Worm (Caenorhabditis elegans) whole organism, young adult: ENCODE data around the gene K01G5.10.

Experiments
- B0035.1 ChIP-seq: sonication (generic microtip); optimal IDR thresholded peaks from 2 replicates; lab custom pipeline; 2016; ENCODE audit warnings: missing genetic modification characterization, mild to moderate bottlenecking, missing compliant biosample characterization, missing genotype, missing genetic modification reagents
- B0261.1 ChIP-seq: sonication (generic microtip); optimal IDR thresholded peaks from 2 replicates; lab custom pipeline; 2016; ENCODE audit warnings: mild to moderate bottlenecking, missing genetic modification characterization, moderate library complexity, missing compliant biosample characterization
- B0336.3 ChIP-seq: fragments of 200-800 bp; sonication (Bioruptor generic); IDR thresholded peaks from 2 replicates; pipeline ENCODE4 v1.3.6; 2022; ENCODE audit warnings: missing genetic modification characterization, missing compliant biosample characterization
- C06A6.2 ChIP-seq: fragments of 200-800 bp; sonication (Bioruptor generic); conservative IDR thresholded peaks from 2 replicates; pipeline ENCODE4 v1.3.6; 2022; ENCODE audit warnings: missing genetic modification characterization, missing compliant biosample characterization
- D2030.7 ChIP-seq: fragments of 200-800 bp; sonication (Bioruptor generic); IDR thresholded peaks from 2 replicates; pipeline ENCODE4 v1.3.6; 2022; ENCODE audit warnings: missing genetic modification reagents, missing genetic modification characterization, missing compliant biosample characterization
- F10E7.11 ChIP-seq: sonication (generic microtip); optimal IDR thresholded peaks from 2 replicates; lab custom pipeline; 2017; ENCODE audit warnings: mild to moderate bottlenecking, missing genetic modification characterization, moderate library complexity, missing compliant biosample characterization
- F22D6.2 ChIP-seq: sonication (generic microtip); optimal IDR thresholded peaks from 2 replicates; lab custom pipeline; 2016; ENCODE audit warnings: mild to moderate bottlenecking, missing genetic modification characterization, missing compliant biosample characterization
- F33H1.4 ChIP-seq: fragments of 200-800 bp; sonication (Bioruptor generic); IDR thresholded peaks from 2 replicates; pipeline ENCODE4 v1.3.6; 2022; ENCODE audit warnings: missing genetic modification reagents, missing genetic modification characterization, missing compliant biosample characterization
- F49E8.2 ChIP-seq: sonication (generic microtip); optimal IDR thresholded peaks from 3 replicates; lab custom pipeline; 2017; ENCODE audit warnings: missing genetic modification characterization, mild to moderate bottlenecking, missing compliant biosample characterization, antibody characterized with exemption, moderate library complexity; ENCODE audit not compliant: insufficient read depth
- F55B11.4 ChIP-seq: sonication (generic microtip); optimal IDR thresholded peaks from 2 replicates; lab custom pipeline; 2016; ENCODE audit warnings: missing compliant biosample characterization, missing genetic modification characterization, borderline replicate concordance; ENCODE audit not compliant: insufficient read depth
- F57A8.1 ChIP-seq: fragments of 200-800 bp; sonication (Bioruptor generic); optimal IDR thresholded peaks from 2 replicates; lab custom pipeline; 2018; ENCODE audit warnings: mild to moderate bottlenecking, missing genetic modification characterization, moderate library complexity, missing compliant biosample characterization
- F57C9.4 ChIP-seq: sonication (generic microtip); optimal IDR thresholded peaks from 2 replicates; lab custom pipeline; 2017; ENCODE audit warnings: mild to moderate bottlenecking, missing genetic modification characterization, missing compliant biosample characterization
- K11D2.4 ChIP-seq: fragments of 200-800 bp; sonication (Bioruptor generic); IDR thresholded peaks from 2 replicates; pipeline ENCODE4 v1.3.6; 2022; ENCODE audit warnings: missing genetic modification reagents, missing genetic modification characterization, missing compliant biosample characterization
- Y67H2A.10 ChIP-seq: fragments of 200-800 bp; sonication (Bioruptor generic); conservative IDR thresholded peaks from 2 replicates; pipeline ENCODE4 v1.3.6; 2022; ENCODE audit warnings: missing genetic modification reagents, missing genetic modification characterization, missing compliant biosample characterization
- Y95B8A.8 ChIP-seq: fragments of 200-800 bp; sonication (Bioruptor generic); IDR thresholded peaks from 2 replicates; pipeline ENCODE4 v1.3.6; 2022; ENCODE audit warnings: missing genetic modification reagents, missing genetic modification characterization, missing compliant biosample characterization
- akir-1 ChIP-seq: fragments of 200-800 bp; sonication (Bioruptor generic); optimal IDR thresholded peaks from 2 replicates; lab custom pipeline; 2018; ENCODE audit warnings: mild to moderate bottlenecking, missing genetic modification characterization, moderate library complexity, missing compliant biosample characterization
- ama-1 ChIP-seq, 3 experiments: fragments of 150-350 bp in 1 of 3; sonication (generic microtip) in 2 of 3; optimal IDR thresholded peaks; 2 replicates each; lab custom pipeline; 2014 to 2018; ENCODE audit warnings: missing biosample characterization in 2 of 3, missing genetic modification characterization in 2 of 3, missing genetic modification reagents in 2 of 3
- atf-7 ChIP-seq: sonication (generic microtip); optimal IDR thresholded peaks from 2 replicates; lab custom pipeline; 2017; ENCODE audit warnings: mild to moderate bottlenecking, missing genetic modification characterization, missing compliant biosample characterization
- cebp-1 ChIP-seq, 2 experiments: fragments of 200-800 bp in 1 of 2; sonication (Bioruptor generic) in 1 of 2; sonication (generic microtip) in 1 of 2; IDR thresholded peaks in 1 of 2; optimal IDR thresholded peaks in 1 of 2; 2 replicates each; pipeline versions ENCODE4 v1.3.6 to Lab custom; 2017 to 2022; ENCODE audit warnings: missing compliant biosample characterization in 2 of 2, missing genetic modification characterization in 2 of 2, mild to moderate bottlenecking in 1 of 2, missing genetic modification reagents in 1 of 2, moderate library complexity in 1 of 2
- chd-7 ChIP-seq: sonication (generic microtip); optimal IDR thresholded peaks from 2 replicates; lab custom pipeline; 2016; ENCODE audit warnings: mild to moderate bottlenecking, missing genetic modification characterization, moderate library complexity, missing compliant biosample characterization
- die-1 ChIP-seq: sonication (generic microtip); optimal IDR thresholded peaks from 2 replicates; lab custom pipeline; 2016; ENCODE audit warnings: missing genotype, mild to moderate bottlenecking, missing genetic modification characterization, missing compliant biosample characterization
- dpff-1 ChIP-seq: sonication (generic microtip); optimal IDR thresholded peaks from 2 replicates; lab custom pipeline; 2017; ENCODE audit warnings: mild to moderate bottlenecking, missing genetic modification characterization, missing compliant biosample characterization
- efl-1 ChIP-seq: fragments of 150-350 bp; optimal IDR thresholded peaks from 2 replicates; lab custom pipeline; 2014; ENCODE audit warnings: missing biosample characterization, missing genetic modification reagents, missing genetic modification characterization
- hmg-20 ChIP-seq: fragments of 200-800 bp; sonication (Bioruptor generic); IDR thresholded peaks from 2 replicates; pipeline ENCODE4 v1.3.6; 2022; ENCODE audit warnings: missing genetic modification reagents, missing genetic modification characterization, missing compliant biosample characterization
- lag-1 ChIP-seq: fragments of 200-800 bp; sonication (Bioruptor generic); IDR thresholded peaks from 2 replicates; pipeline ENCODE4 v1.3.6; 2022; ENCODE audit warnings: missing genetic modification reagents, missing genetic modification characterization, missing compliant biosample characterization
- let-526 ChIP-seq: fragments of 200-800 bp; sonication (Bioruptor generic); IDR thresholded peaks from 2 replicates; pipeline ENCODE4 v1.3.6; 2022; ENCODE audit warnings: missing genetic modification reagents, missing genetic modification characterization, missing compliant biosample characterization
- let-607 ChIP-seq, 2 experiments: fragments of 200-800 bp in 1 of 2; sonication (Bioruptor generic) in 1 of 2; sonication (generic microtip) in 1 of 2; optimal IDR thresholded peaks; 2 replicates each; lab custom pipeline; 2016 to 2018; ENCODE audit warnings: mild to moderate bottlenecking in 2 of 2, missing compliant biosample characterization in 2 of 2, missing genetic modification characterization in 2 of 2, moderate library complexity in 2 of 2, missing genotype in 1 of 2
- madf-6 ChIP-seq: fragments of 200-800 bp; sonication (Bioruptor generic); IDR thresholded peaks from 2 replicates; pipeline ENCODE4 v1.3.6; 2022; ENCODE audit warnings: missing genetic modification reagents, missing genetic modification characterization, missing compliant biosample characterization
- mel-28 ChIP-seq: sonication (generic microtip); optimal IDR thresholded peaks from 2 replicates; lab custom pipeline; 2016; ENCODE audit warnings: borderline replicate concordance, mild to moderate bottlenecking, missing genetic modification characterization, missing compliant biosample characterization
- mxl-1 ChIP-seq: sonication (generic microtip); optimal IDR thresholded peaks from 2 replicates; lab custom pipeline; 2016; ENCODE audit warnings: missing genetic modification characterization, missing compliant biosample characterization
- nfyb-1 ChIP-seq: fragments of 200-800 bp; sonication (Bioruptor generic); IDR thresholded peaks from 2 replicates; pipeline ENCODE4 v1.3.6; 2022; ENCODE audit warnings: missing genetic modification reagents, missing genetic modification characterization, missing compliant biosample characterization
- nhr-179 ChIP-seq: sonication (generic microtip); optimal IDR thresholded peaks from 2 replicates; lab custom pipeline; 2016; ENCODE audit warnings: mild to moderate bottlenecking, missing genetic modification characterization, missing compliant biosample characterization
- nhr-27 ChIP-seq: fragments of 200-800 bp; sonication (Bioruptor generic); optimal IDR thresholded peaks from 2 replicates; lab custom pipeline; 2018; ENCODE audit warnings: mild to moderate bottlenecking, missing genetic modification characterization, moderate library complexity, missing compliant biosample characterization
- pbrm-1 ChIP-seq: fragments of 200-800 bp; sonication (Bioruptor generic); IDR thresholded peaks from 2 replicates; pipeline ENCODE4 v1.3.6; 2022; ENCODE audit warnings: missing genetic modification reagents, missing genetic modification characterization, missing compliant biosample characterization
- pha-4 ChIP-seq: fragments of 150-350 bp; sonication (generic microtip); optimal IDR thresholded peaks from 2 replicates; lab custom pipeline; 2014; ENCODE audit warnings: missing biosample characterization, missing genetic modification reagents, missing genetic modification characterization
- rec-8 ChIP-seq, 2 experiments: sonication (generic microtip); optimal IDR thresholded peaks; 2 replicates each; lab custom pipeline; 2016; ENCODE audit warnings: mild to moderate bottlenecking in 2 of 2, missing genetic modification characterization in 2 of 2, missing genetic modification reagents in 2 of 2, missing genotype in 2 of 2, missing biosample characterization in 1 of 2, missing compliant biosample characterization in 1 of 2, moderate library complexity in 1 of 2
- repo-1 ChIP-seq: sonication (generic microtip); optimal IDR thresholded peaks from 2 replicates; lab custom pipeline; 2017; ENCODE audit warnings: mild to moderate bottlenecking, missing genetic modification characterization, missing compliant biosample characterization
- rpc-1 ChIP-seq, 2 experiments: fragments of 150-350 bp in 1 of 2; sonication (generic microtip) in 1 of 2; optimal IDR thresholded peaks; 2 replicates each; lab custom pipeline; 2014 to 2018; ENCODE audit warnings: missing biosample characterization in 1 of 2, missing genetic modification characterization in 1 of 2, missing genetic modification reagents in 1 of 2, missing genotype in 1 of 2
- sea-2 ChIP-seq: fragments of 200-800 bp; sonication (Bioruptor generic); IDR thresholded peaks from 2 replicates; pipeline ENCODE4 v1.3.6; 2022; ENCODE audit warnings: missing genetic modification characterization, missing compliant biosample characterization
- snpc-1.3 ChIP-seq: sonication (generic microtip); optimal IDR thresholded peaks from 2 replicates; lab custom pipeline; 2017; ENCODE audit warnings: missing genetic modification characterization, mild to moderate bottlenecking, missing compliant biosample characterization, antibody characterized with exemption, moderate library complexity, missing genotype, missing genetic modification reagents; ENCODE audit not compliant: insufficient read depth
- tbx-9 ChIP-seq: sonication (generic microtip); optimal IDR thresholded peaks from 2 replicates; lab custom pipeline; 2016; ENCODE audit warnings: borderline replicate concordance, missing genetic modification characterization, inconsistent platforms, missing compliant biosample characterization
- tlf-1 ChIP-seq: fragments of 200-800 bp; sonication (Bioruptor generic); optimal IDR thresholded peaks from 2 replicates; lab custom pipeline; 2018; ENCODE audit warnings: mild to moderate bottlenecking, missing genetic modification characterization, missing compliant biosample characterization
- unc-62 ChIP-seq: fragments of 150-350 bp; optimal IDR thresholded peaks from 2 replicates; lab custom pipeline; 2014; ENCODE audit warnings: missing biosample characterization, missing genetic modification reagents, missing genetic modification characterization
- zfh-2 ChIP-seq: fragments of 200-800 bp; sonication (Bioruptor generic); conservative IDR thresholded peaks from 2 replicates; pipeline ENCODE4 v1.3.6; 2022; ENCODE audit warnings: missing genetic modification reagents, missing genetic modification characterization, missing compliant biosample characterization
- ztf-25 ChIP-seq: fragments of 200-800 bp; sonication (Bioruptor generic); IDR thresholded peaks from 2 replicates; pipeline ENCODE4 v1.3.6; 2022; ENCODE audit warnings: missing genetic modification reagents, missing genetic modification characterization, missing compliant biosample characterization
- ztf-6 ChIP-seq: fragments of 200-800 bp; sonication (Bioruptor generic); IDR thresholded peaks from 2 replicates; pipeline ENCODE4 v1.3.6; 2022; ENCODE audit warnings: missing genetic modification reagents, missing genetic modification characterization, missing compliant biosample characterization

K01G5.10 gene

ce11 chrIII:10711192-10711673, 47.1 kb downstream of the K01G5.10 start, which contains the start of gene W09D10.5 (continued):
- TF ChIP-seq D2030.7 (GFP tag; lab: Robert Waterston, UW) (no peak), hmg-20 (GFP tag; lab: Robert Waterston, UW) (no peak), pbrm-1 (GFP tag; lab: Robert Waterston, UW) (no peak), B0035.1 (tag; lab: Kevin White, UChicago) (peak; percentile 57), mxl-1 (tag; lab: Kevin White, UChicago) (no peak), nhr-27 (no peak), K11D2.4 (peak; percentile 39; the same call in 1 of the 2 replicates), ztf-6 (no peak), mel-28 (tag; lab: Kevin White, UChicago) (peak; percentile 56), snpc-1.3 (tag; lab: Kevin White, UChicago) (no peak), sea-2 (GFP tag; lab: Robert Waterston, UW) (no peak), F49E8.2 (tag; lab: Kevin White, UChicago) (no peak), tbx-9 (no peak), let-526 (GFP tag; lab: Robert Waterston, UW) (no peak), F33H1.4 (GFP tag; lab: Robert Waterston, UW) (no peak), rpc-1 (optimal IDR thresholded peaks at IDR 0.05; lab: Kevin White, UChicago) (no peak), rpc-1 (tag; optimal IDR thresholded peaks at IDR 0.05; lab: Kevin White, UChicago) (no peak), F57C9.4 (tag; lab: Kevin White, UChicago) (peak; percentile 18), tlf-1 (GFP tag; lab: Kevin White, UChicago) (no peak), F10E7.11 (tag; lab: Kevin White, UChicago) (no peak), ztf-25 (GFP tag; lab: Robert Waterston, UW) (no peak), B0336.3 (peak; percentile 78), rec-8 (tag; optimal IDR thresholded peaks at IDR 0.05; lab: Kevin White, UChicago) (no peak), repo-1 (tag; lab: Kevin White, UChicago) (peak; percentile 70), efl-1 (no peak), B0261.1 (tag; lab: Kevin White, UChicago) (no peak), lag-1 (GFP tag; lab: Robert Waterston, UW) (no peak), C06A6.2 (GFP tag; lab: Robert Waterston, UW) (no peak; the same call in 1 of the 2 replicates), cebp-1 (GFP tag; IDR thresholded peaks at IDR 0.05; lab: Robert Waterston, UW) (peak; percentile 43; the same call in 1 of the 2 replicates), cebp-1 (tag; optimal IDR thresholded peaks at IDR 0.05; lab: Kevin White, UChicago) (peak; percentile 77), let-607 (tag; optimal IDR thresholded peaks at IDR 0.05; lab: Kevin White, UChicago) (no peak), Y95B8A.8 (GFP tag; lab: Robert Waterston, UW) (no peak), akir-1 (GFP tag; lab: Kevin White, UChicago) (no peak), dpff-1 (no peak), F55B11.4 (tag; lab: Kevin White, UChicago) (no peak), F57A8.1 (no peak), madf-6 (GFP tag; lab: Robert Waterston, UW) (peak; percentile 30; the same call in 1 of the 2 replicates), chd-7 (tag; lab: Kevin White, UChicago) (peak; percentile 74), nhr-179 (tag; lab: Kevin White, UChicago) (no peak), die-1 (peak; percentile 26), atf-7 (tag; lab: Kevin White, UChicago) (peak; percentile 38), Y67H2A.10 (GFP tag; lab: Robert Waterston, UW) (0 out of 2 replicates have a peak, but pooled peaks have one; percentile 27), unc-62 (no peak), pha-4 (tag; lab: Kevin White, UChicago) (peak; percentile 63), zfh-2 (GFP tag; lab: Robert Waterston, UW) (no peak), nfyb-1 (peak; percentile 68; the same call in 1 of the 2 replicates), ama-1 (optimal IDR thresholded peaks at IDR 0.05; lab: Kevin White, UChicago) (peak; percentile 82), ama-1 (GFP tag; optimal IDR thresholded peaks at IDR 0.05; lab: Kevin White, UChicago) (no peak), F22D6.2 (tag; lab: Kevin White, UChicago) (peak; percentile 2)
